Worm (Caenorhabditis elegans) whole organism, young adult: ENCODE data around the gene Y22D7AR.3.
A peak's percentile ranks its signal among the peaks of the same experiment; 100 is the strongest.

Experiments
- F37B4.10 ChIP-seq: fragments of 200-800 bp; sonication (Bioruptor generic); IDR thresholded peaks from 2 replicates; pipeline ENCODE4 v1.3.6; 2022; ENCODE audit warnings: missing genetic modification characterization, missing compliant biosample characterization
- F49E8.2 ChIP-seq: sonication (generic microtip); optimal IDR thresholded peaks from 3 replicates; lab custom pipeline; 2017; ENCODE audit warnings: missing genetic modification characterization, mild to moderate bottlenecking, missing compliant biosample characterization, antibody characterized with exemption, moderate library complexity; ENCODE audit not compliant: insufficient read depth
- Y53F4B.3 ChIP-seq: fragments of 200-800 bp; sonication (Bioruptor generic); IDR thresholded peaks from 2 replicates; pipeline ENCODE4 v1.3.6; 2022; ENCODE audit warnings: missing genetic modification reagents, missing genetic modification characterization, missing compliant biosample characterization
- ZK185.1 ChIP-seq: sonication (generic microtip); optimal IDR thresholded peaks from 2 replicates; lab custom pipeline; 2016; ENCODE audit warnings: mild to moderate bottlenecking, missing genetic modification characterization, missing compliant biosample characterization; ENCODE audit not compliant: poor library complexity, severe bottlenecking
- atf-7 ChIP-seq: sonication (generic microtip); optimal IDR thresholded peaks from 2 replicates; lab custom pipeline; 2017; ENCODE audit warnings: mild to moderate bottlenecking, missing genetic modification characterization, missing compliant biosample characterization
- attf-5 ChIP-seq: fragments of 200-800 bp; sonication (Bioruptor generic); optimal IDR thresholded peaks from 2 replicates; lab custom pipeline; 2018; ENCODE audit warnings: mild to moderate bottlenecking, missing genetic modification characterization, missing compliant biosample characterization
- cebp-1 ChIP-seq, 2 experiments: fragments of 200-800 bp in 1 of 2; sonication (Bioruptor generic) in 1 of 2; sonication (generic microtip) in 1 of 2; IDR thresholded peaks in 1 of 2; optimal IDR thresholded peaks in 1 of 2; 2 replicates each; pipeline versions ENCODE4 v1.3.6 to Lab custom; 2017 to 2022; ENCODE audit warnings: missing compliant biosample characterization in 2 of 2, missing genetic modification characterization in 2 of 2, mild to moderate bottlenecking in 1 of 2, missing genetic modification reagents in 1 of 2, moderate library complexity in 1 of 2
- cebp-2 ChIP-seq: fragments of 200-800 bp; sonication (Bioruptor generic); IDR thresholded peaks from 2 replicates; pipeline ENCODE4 v1.3.6; 2022; ENCODE audit warnings: missing genetic modification characterization, missing compliant biosample characterization
- ceh-58 ChIP-seq: fragments of 200-800 bp; sonication (Bioruptor generic); IDR thresholded peaks from 2 replicates; pipeline ENCODE4 v1.3.6; 2022; ENCODE audit warnings: missing genetic modification characterization, missing compliant biosample characterization
- egrh-3 ChIP-seq: fragments of 200-800 bp; sonication (Bioruptor generic); IDR thresholded peaks from 2 replicates; pipeline ENCODE4 v1.3.6; 2022; ENCODE audit warnings: missing genetic modification reagents, missing genetic modification characterization, missing compliant biosample characterization
- hmg-1.2 ChIP-seq: fragments of 200-800 bp; sonication (Bioruptor generic); IDR thresholded peaks from 2 replicates; pipeline ENCODE4 v1.3.6; 2022; ENCODE audit warnings: missing genetic modification reagents, missing genetic modification characterization, missing compliant biosample characterization
- hmg-20 ChIP-seq: fragments of 200-800 bp; sonication (Bioruptor generic); IDR thresholded peaks from 2 replicates; pipeline ENCODE4 v1.3.6; 2022; ENCODE audit warnings: missing genetic modification reagents, missing genetic modification characterization, missing compliant biosample characterization
- hrde-1 ChIP-seq: sonication (generic microtip); optimal IDR thresholded peaks from 2 replicates; lab custom pipeline; 2016; ENCODE audit warnings: missing genetic modification characterization, mild to moderate bottlenecking, missing compliant biosample characterization, moderate library complexity, missing genotype, missing genetic modification reagents, borderline replicate concordance
- lin-26 ChIP-seq: fragments of 200-800 bp; sonication (Bioruptor generic); IDR thresholded peaks from 2 replicates; pipeline ENCODE4 v1.3.6; 2022; ENCODE audit warnings: missing genetic modification reagents, missing genetic modification characterization, missing compliant biosample characterization
- lin-35 ChIP-seq, 3 experiments: fragments of 150-350 bp in 2 of 3; sonication (generic microtip) in 1 of 3; optimal IDR thresholded peaks; 2 replicates each; lab custom pipeline; 2014 to 2018; ENCODE audit warnings: missing biosample characterization in 3 of 3, missing genetic modification characterization in 3 of 3, missing genetic modification reagents in 3 of 3
- lsl-1 ChIP-seq: fragments of 200-800 bp; sonication (Bioruptor generic); optimal IDR thresholded peaks from 2 replicates; lab custom pipeline; 2018; ENCODE audit warnings: mild to moderate bottlenecking, missing genetic modification characterization, moderate library complexity, missing compliant biosample characterization
- madf-6 ChIP-seq: fragments of 200-800 bp; sonication (Bioruptor generic); IDR thresholded peaks from 2 replicates; pipeline ENCODE4 v1.3.6; 2022; ENCODE audit warnings: missing genetic modification reagents, missing genetic modification characterization, missing compliant biosample characterization
- mcd-1 ChIP-seq: fragments of 200-800 bp; sonication (Bioruptor generic); IDR thresholded peaks from 2 replicates; pipeline ENCODE4 v1.3.6; 2022; ENCODE audit warnings: missing genetic modification reagents, missing genetic modification characterization, missing compliant biosample characterization
- mel-28 ChIP-seq: sonication (generic microtip); optimal IDR thresholded peaks from 2 replicates; lab custom pipeline; 2016; ENCODE audit warnings: borderline replicate concordance, mild to moderate bottlenecking, missing genetic modification characterization, missing compliant biosample characterization
- nfyb-1 ChIP-seq: fragments of 200-800 bp; sonication (Bioruptor generic); IDR thresholded peaks from 2 replicates; pipeline ENCODE4 v1.3.6; 2022; ENCODE audit warnings: missing genetic modification reagents, missing genetic modification characterization, missing compliant biosample characterization
- nhr-179 ChIP-seq: sonication (generic microtip); optimal IDR thresholded peaks from 2 replicates; lab custom pipeline; 2016; ENCODE audit warnings: mild to moderate bottlenecking, missing genetic modification characterization, missing compliant biosample characterization
- nhr-80 ChIP-seq: sonication (generic microtip); optimal IDR thresholded peaks from 2 replicates; lab custom pipeline; 2016; ENCODE audit warnings: missing genetic modification characterization, missing compliant biosample characterization
- pbrm-1 ChIP-seq: fragments of 200-800 bp; sonication (Bioruptor generic); IDR thresholded peaks from 2 replicates; pipeline ENCODE4 v1.3.6; 2022; ENCODE audit warnings: missing genetic modification reagents, missing genetic modification characterization, missing compliant biosample characterization
- repo-1 ChIP-seq: sonication (generic microtip); optimal IDR thresholded peaks from 2 replicates; lab custom pipeline; 2017; ENCODE audit warnings: mild to moderate bottlenecking, missing genetic modification characterization, missing compliant biosample characterization
- tbp1 ChIP-seq: fragments of 200-800 bp; sonication (Bioruptor generic); optimal IDR thresholded peaks from 2 replicates; lab custom pipeline; 2018; ENCODE audit warnings: mild to moderate bottlenecking, missing genetic modification characterization, missing compliant biosample characterization
- tbx-9 ChIP-seq: sonication (generic microtip); optimal IDR thresholded peaks from 2 replicates; lab custom pipeline; 2016; ENCODE audit warnings: borderline replicate concordance, missing genetic modification characterization, inconsistent platforms, missing compliant biosample characterization
- tlf-1 ChIP-seq: fragments of 200-800 bp; sonication (Bioruptor generic); optimal IDR thresholded peaks from 2 replicates; lab custom pipeline; 2018; ENCODE audit warnings: mild to moderate bottlenecking, missing genetic modification characterization, missing compliant biosample characterization
- zim-3 ChIP-seq: sonication (generic microtip); optimal IDR thresholded peaks from 2 replicates; lab custom pipeline; 2017; ENCODE audit warnings: mild to moderate bottlenecking, missing genetic modification characterization, moderate library complexity, missing compliant biosample characterization
- ztf-25 ChIP-seq: fragments of 200-800 bp; sonication (Bioruptor generic); IDR thresholded peaks from 2 replicates; pipeline ENCODE4 v1.3.6; 2022; ENCODE audit warnings: missing genetic modification reagents, missing genetic modification characterization, missing compliant biosample characterization
- ztf-28 ChIP-seq: fragments of 200-800 bp; sonication (Bioruptor generic); IDR thresholded peaks from 2 replicates; pipeline ENCODE4 v1.3.6; 2022; ENCODE audit warnings: missing genetic modification reagents, missing genetic modification characterization, missing compliant biosample characterization

Gene Y22D7AR.3

DNA sequence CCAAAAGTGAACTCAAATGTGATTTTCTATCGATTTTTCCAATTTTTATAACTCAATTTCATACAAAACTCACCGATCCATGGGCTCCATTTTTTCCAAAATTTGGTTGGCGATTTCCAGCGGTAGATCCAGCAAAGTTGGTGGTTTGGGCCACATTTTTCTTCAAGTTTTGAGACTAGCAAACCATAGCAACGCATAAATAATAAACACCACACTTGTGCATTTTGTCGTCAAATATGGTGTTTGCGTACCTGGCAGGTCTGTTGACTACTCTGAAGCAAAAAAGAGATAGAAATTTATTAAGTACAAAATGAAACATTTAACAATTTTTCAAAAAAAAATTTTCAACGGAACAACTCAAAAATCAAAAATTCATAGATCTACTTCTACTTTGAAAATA lies 39.7 kb upstream of the Y22D7AR.3 start:
- no peak for TF ChIP-seq hmg-20 (GFP tag; lab: Robert Waterston, UW)
- no peak for TF ChIP-seq tbx-9 (tag; lab: Kevin White, UChicago)
- TF ChIP-seq zim-3, result no peak

DNA sequence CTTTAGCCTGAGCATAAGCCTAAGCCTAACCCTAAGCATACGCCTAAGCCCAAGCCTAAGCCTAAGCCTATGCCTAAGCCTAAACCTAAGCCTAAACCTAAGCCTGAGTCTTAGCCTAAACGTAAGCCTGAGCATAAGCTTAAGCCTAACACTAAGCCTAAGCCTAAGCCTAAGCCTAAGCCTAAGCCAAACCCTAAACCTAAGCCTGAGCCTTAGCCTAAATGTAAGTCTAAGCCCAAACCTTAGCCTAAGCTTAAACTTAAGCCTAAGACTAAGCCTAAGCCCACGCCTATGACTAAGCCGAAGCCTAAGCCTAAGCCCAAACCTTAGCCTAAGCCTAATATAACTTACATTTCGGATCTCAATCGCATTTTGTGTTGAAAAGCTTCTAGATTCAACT lies 38.4 kb upstream of the Y22D7AR.3 start:
- TF ChIP-seq egrh-3 (GFP tag; lab: Robert Waterston, UW) (no peak), hmg-1.2 (GFP tag; lab: Robert Waterston, UW) (no peak), attf-5 (GFP tag; lab: Kevin White, UChicago) (no peak), nhr-179 (no peak), pbrm-1 (GFP tag; lab: Robert Waterston, UW) (no peak), lsl-1 (GFP tag; lab: Kevin White, UChicago) (no peak), hrde-1 (tag; lab: Kevin White, UChicago) (no peak), mel-28 (tag; lab: Kevin White, UChicago) (no peak), atf-7 (tag; lab: Kevin White, UChicago) (no peak), cebp-2 (GFP tag; lab: Robert Waterston, UW) (no peak), ZK185.1 (tag; lab: Kevin White, UChicago) (no peak), ztf-28 (no peak), mcd-1 (no peak), lin-26 (GFP tag; lab: Robert Waterston, UW) (no peak), nfyb-1 (GFP tag; lab: Robert Waterston, UW) (no peak), repo-1 (no peak), tbp1 (no peak)

DNA sequence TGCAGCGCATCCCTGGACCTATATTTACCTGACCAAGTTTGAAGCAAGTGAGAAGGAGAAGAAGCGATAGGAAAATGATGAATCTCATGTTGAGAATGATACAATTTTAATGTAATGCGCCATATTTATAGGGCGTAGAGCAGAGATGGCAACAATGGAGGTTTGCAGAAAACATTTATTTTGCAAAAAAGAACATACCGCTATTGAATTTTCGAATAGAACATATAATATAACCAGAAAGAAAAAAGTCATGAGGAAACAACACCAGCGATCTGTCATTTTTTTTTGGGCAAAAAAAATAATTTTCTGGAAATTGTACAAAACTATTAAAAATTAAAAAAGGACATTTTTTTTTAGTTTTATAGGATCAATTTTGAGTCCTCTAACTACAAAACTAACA lies 36.7 kb upstream of the Y22D7AR.3 start, which contains the start of gene spex-3:
spex-3 (minus strand) TSS at position 101 of the 400 bp plus-strand sequence.
- TF ChIP-seq tlf-1 (GFP tag; lab: Kevin White, UChicago) (no peak), ceh-58 (GFP tag; lab: Robert Waterston, UW) (no peak)

DNA sequence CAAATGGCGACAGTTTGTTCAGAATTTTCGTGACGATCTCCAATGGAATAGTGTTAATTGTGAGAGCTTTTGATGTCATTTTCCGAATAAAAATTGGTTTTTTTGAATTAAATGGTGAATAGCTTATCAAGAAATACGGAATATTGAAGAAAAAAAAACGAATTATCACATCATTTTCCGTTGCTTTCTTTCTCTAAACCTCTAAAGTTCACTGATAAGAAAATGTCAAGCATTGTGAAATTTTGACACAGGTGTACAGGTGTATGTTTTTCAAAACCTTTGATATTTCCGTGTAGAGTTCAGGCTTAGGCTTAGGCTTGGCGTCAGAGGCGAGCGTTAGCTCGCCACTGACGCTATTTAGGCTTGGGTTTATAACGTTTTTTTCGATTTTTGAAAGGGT lies 33.2 kb upstream of the Y22D7AR.3 start, which contains the start of gene fbxa-74:
fbxa-74 (minus strand) TSS at position 145 of the 400 bp plus-strand sequence.
- TF ChIP-seq F37B4.10 (GFP tag; lab: Robert Waterston, UW), result 0 out of 2 replicates have a peak, but pooled peaks have one; percentile 37
- peak; percentile 35; the same call in 1 of the 2 replicates for TF ChIP-seq cebp-1 (GFP tag; IDR thresholded peaks at IDR 0.05; lab: Robert Waterston, UW)
- TF ChIP-seq cebp-1 (tag; optimal IDR thresholded peaks at IDR 0.05; lab: Kevin White, UChicago), result peak; percentile 57
- TF ChIP-seq atf-7 (tag; lab: Kevin White, UChicago), result no peak
- peak; percentile 71 for TF ChIP-seq nhr-80 (tag; lab: Kevin White, UChicago)
- no peak for TF ChIP-seq madf-6 (GFP tag; lab: Robert Waterston, UW)

DNA sequence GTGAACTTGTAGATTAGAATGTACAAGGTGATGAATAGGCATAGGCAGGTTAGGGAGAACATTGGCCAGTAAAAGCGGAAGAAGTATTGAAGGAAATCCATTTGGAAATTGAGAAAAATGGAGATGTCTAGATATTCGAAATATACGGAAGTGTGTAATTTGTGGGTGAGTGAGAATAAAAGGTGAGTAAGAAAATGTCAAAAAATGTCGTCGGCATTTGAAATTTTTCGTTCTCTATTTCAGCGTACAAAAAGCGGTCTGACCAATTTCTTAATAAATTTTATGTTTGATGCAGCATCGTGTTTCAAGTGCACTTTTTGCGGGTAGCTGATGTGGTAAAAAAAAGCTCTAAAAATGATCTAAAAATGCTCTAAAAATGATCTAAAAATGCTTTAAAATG lies 29.4 kb upstream of the Y22D7AR.3 start, which contains the start of gene srd-64:
srd-64 (minus strand) TSS at position 101 of the 400 bp plus-strand sequence.
- TF ChIP-seq Y53F4B.3 (no peak), F49E8.2 (tag; lab: Kevin White, UChicago) (no peak), ztf-25 (GFP tag; lab: Robert Waterston, UW) (no peak), lin-35 (GFP tag; optimal IDR thresholded peaks at IDR 0.05; lab: Kevin White, UChicago) (no peak), nfyb-1 (GFP tag; lab: Robert Waterston, UW) (no peak)
- TF ChIP-seq, all 124 proteins: peak for 0
